Worm (Caenorhabditis elegans) whole organism, mixed stage, embryonic: ENCODE results near the gene Y61A9LA.10.

ENCODE experiments used
- ces-1 ChIP-seq: fragments of 150-350 bp; optimal IDR thresholded peaks from 2 replicates; lab custom pipeline; 2014; ENCODE audit warnings: missing biosample characterization, missing genetic modification reagents, missing genetic modification characterization
- lin-13 ChIP-seq: fragments of 150-350 bp; optimal IDR thresholded peaks from 2 replicates; lab custom pipeline; 2014; ENCODE audit warnings: missing biosample characterization, missing genetic modification characterization
- snpc-4 ChIP-seq: fragments of 150-350 bp; optimal IDR thresholded peaks from 2 replicates; lab custom pipeline; 2014; ENCODE audit warnings: missing biosample characterization, missing genetic modification characterization
- unc-62 ChIP-seq: fragments of 150-350 bp; optimal IDR thresholded peaks from 2 replicates; lab custom pipeline; 2014; ENCODE audit warnings: missing biosample characterization, missing genetic modification reagents, missing genetic modification characterization

- TF ChIP-seq ces-1 (GFP tag; lab: Kevin White, UChicago) (no peak), lin-13 (tag; lab: Kevin White, UChicago) (no peak), unc-62 (no peak), snpc-4 (tag; lab: Kevin White, UChicago) (no peak)
Observed at ce11 chrV:4626344-4626743, 10.7 kb upstream of the Y61A9LA.10 start.
